Fruit fly (Drosophila melanogaster): ENCODE data around the gene Prosalpha2.
A peak's percentile ranks its signal among the peaks of the same experiment; 100 is the strongest.

Gene Prosalpha2

dm6 chr3R:12408160-12408559 lies 23.0 kb upstream of the Prosalpha2 start, which contains the start of gene CG5196:
TSS of gene CG5196 (plus strand) at chr3R:12408316.
- TF ChIP-seq noc (tag; optimal IDR thresholded peaks at IDR 0.05), result peak; percentile 37

dm6 chr3R:12411449-12411848 lies 19.7 kb upstream of the Prosalpha2 start:
- TF ChIP-seq noc (tag; optimal IDR thresholded peaks at IDR 0.05), result peak; percentile 63

- no peak for TF ChIP-seq noc (tag; optimal IDR thresholded peaks at IDR 0.05)
These were observed 17.7 kb upstream of the Prosalpha2 start, which contains the start of the genes Dip-C and pps for dm6 chr3R:12413274-12413958. TSS of gene Dip-C (minus strand) at chr3R:12413759. TSS of gene pps (plus strand) at chr3R:12413828.

- no peak for TF ChIP-seq noc (tag; optimal IDR thresholded peaks at IDR 0.05)
These were observed 8.6 kb upstream of the Prosalpha2 start, which contains the start of the genes Scgbeta and CG17202 for dm6 chr3R:12422379-12422975. TSS of gene Scgbeta (minus strand) at chr3R:12422429. TSS of gene CG17202 (plus strand) at chr3R:12422768.

- no peak for TF ChIP-seq noc (tag; optimal IDR thresholded peaks at IDR 0.05)
These were observed 7.1 kb upstream of the Prosalpha2 start for dm6 chr3R:12423997-12424396.

dm6 chr3R:12425510-12426309 lies 5.4 kb upstream of the Prosalpha2 start, which contains the start of gene Pp1-87B:
TSS of gene Pp1-87B (minus strand) at chr3R:12425917.
- no peak for TF ChIP-seq noc (tag; optimal IDR thresholded peaks at IDR 0.05)

- no peak for TF ChIP-seq noc (tag; optimal IDR thresholded peaks at IDR 0.05)
These were observed 4.8 kb upstream of the Prosalpha2 start, which contains the start of gene NANS for dm6 chr3R:12426310-12426653. TSS of gene NANS (plus strand) at chr3R:12426578.

dm6 chr3R:12429120-12429610 lies 2.0 kb upstream of the Prosalpha2 start, which contains the start of the genes CG5641 and CG5245:
TSS of gene CG5641 (minus strand) at chr3R:12429282.
TSS of gene CG5245 (plus strand) at chr3R:12429560.
- no peak for TF ChIP-seq noc (tag; optimal IDR thresholded peaks at IDR 0.05)

- TF ChIP-seq noc (tag; optimal IDR thresholded peaks at IDR 0.05), result peak; percentile 65
These were observed 2.6 kb downstream of the Prosalpha2 start, which contains the start of the genes Aos1 and Srlp for dm6 chr3R:12433764-12434163. TSS of gene Aos1 (minus strand) at chr3R:12433822. TSS of gene Srlp (plus strand) at chr3R:12434098.

dm6 chr3R:12435948-12436347 lies 4.8 kb downstream of the Prosalpha2 start, which contains the start of gene Desat2:
TSS of gene Desat2 (plus strand) at chr3R:12436248.
- no peak for TF ChIP-seq noc (tag; optimal IDR thresholded peaks at IDR 0.05)

- TF ChIP-seq noc (tag; optimal IDR thresholded peaks at IDR 0.05), result no peak
These were observed 7.9 kb downstream of the Prosalpha2 start, which contains the start of the genes CG17207 and CG46427 for dm6 chr3R:12439039-12439400. TSS of gene CG17207 (minus strand) at chr3R:12439139. TSS of gene CG46427 (minus strand) at chr3R:12439139.

dm6 chr3R:12439401-12440143 lies 8.5 kb downstream of the Prosalpha2 start, which contains the start of gene Desat1:
TSS of gene Desat1 (plus strand) at chr3R:12439600.
- TF ChIP-seq noc (tag; optimal IDR thresholded peaks at IDR 0.05), result no peak

dm6 chr3R:12441008-12441606 lies 10.0 kb downstream of the Prosalpha2 start:
- TF ChIP-seq noc (tag; optimal IDR thresholded peaks at IDR 0.05), result peak; percentile 33
